Fruit fly (Drosophila melanogaster) whole organism, embryonic: Measurements from ENCODE around the gene synr.

ENCODE experiments used
- Atf3 ChIP-seq: fragments of 200-800 bp; sonication (Bioruptor generic); optimal IDR thresholded peaks from 3 replicates; lab custom pipeline; 2016; ENCODE audit warnings: missing biosample characterization, missing genetic modification characterization
- Bteb2 ChIP-seq: fragments of 200-800 bp; sonication (Bioruptor generic); optimal IDR thresholded peaks from 2 replicates; lab custom pipeline; 2016; ENCODE audit warnings: missing biosample characterization, missing genetic modification characterization
- CG10209 ChIP-seq: fragments of 200-800 bp; sonication (Bioruptor generic); optimal IDR thresholded peaks from 3 replicates; lab custom pipeline; 2017; ENCODE audit warnings: missing biosample characterization, mild to moderate bottlenecking, missing genetic modification characterization, missing genetic modification reagents
- CG10979 ChIP-seq: fragments of 200-800 bp; sonication (Bioruptor generic); optimal IDR thresholded peaks from 2 replicates; lab custom pipeline; 2018; ENCODE audit warnings: missing biosample characterization, mild to moderate bottlenecking, missing genetic modification characterization, moderate library complexity
- CG11093 ChIP-seq: fragments of 200-800 bp; sonication (Bioruptor generic); IDR thresholded peaks from 3 replicates; pipeline ENCODE4 v1.3.6; 2022; ENCODE audit warnings: missing biosample characterization, missing genetic modification characterization
- CG12155 ChIP-seq: fragments of 200-800 bp; sonication (Bioruptor generic); optimal IDR thresholded peaks from 3 replicates; lab custom pipeline; 2016; ENCODE audit warnings: missing biosample characterization, missing genetic modification characterization
- CG1233 ChIP-seq: fragments of 200-800 bp; sonication (Bioruptor generic); optimal IDR thresholded peaks from 4 replicates; lab custom pipeline; 2018; ENCODE audit warnings: missing biosample characterization, mild to moderate bottlenecking, missing genetic modification characterization
- CG13287 ChIP-seq: fragments of 200-800 bp; sonication (Bioruptor generic); IDR thresholded peaks from 2 replicates; pipeline ENCODE4 v1.3.6; 2022; ENCODE audit warnings: missing biosample characterization, missing genetic modification characterization; ENCODE audit not compliant: partially characterized antibody
- CG15514 ChIP-seq: fragments of 200-800 bp; sonication (Bioruptor generic); optimal IDR thresholded peaks from 3 replicates; lab custom pipeline; 2017; ENCODE audit warnings: missing biosample characterization, missing genetic modification characterization, mild to moderate bottlenecking, moderate library complexity, missing genetic modification reagents
- CG17385 ChIP-seq: fragments of 200-800 bp; sonication (Bioruptor generic); optimal IDR thresholded peaks from 3 replicates; lab custom pipeline; 2018; ENCODE audit warnings: missing biosample characterization, mild to moderate bottlenecking, missing genetic modification characterization
- CG18262 ChIP-seq: fragments of 200-800 bp; optimal IDR thresholded peaks from 3 replicates; lab custom pipeline; 2019; ENCODE audit warnings: missing biosample characterization, mild to moderate bottlenecking, missing genetic modification characterization, moderate library complexity
- CG2678 ChIP-seq: fragments of 200-800 bp; sonication (Bioruptor generic); optimal IDR thresholded peaks from 3 replicates; lab custom pipeline; 2019; ENCODE audit warnings: missing biosample characterization, mild to moderate bottlenecking, missing genetic modification characterization, moderate library complexity
- CG34422 ChIP-seq: fragments of 200-800 bp; sonication (Bioruptor generic); IDR thresholded peaks from 3 replicates; pipeline ENCODE4 v1.3.6; 2022; ENCODE audit warnings: missing biosample characterization, missing genetic modification characterization
- CG3726 ChIP-seq: fragments of 200-800 bp; sonication (Bioruptor generic); IDR thresholded peaks from 3 replicates; pipeline ENCODE4, ENCODE4 v1.3.6; 2022; ENCODE audit warnings: missing biosample characterization, missing genetic modification characterization
- CG3838 ChIP-seq: fragments of 200-800 bp; sonication (Bioruptor generic); optimal IDR thresholded peaks from 3 replicates; lab custom pipeline; 2016; ENCODE audit warnings: missing biosample characterization, missing genetic modification characterization
- CG3847 ChIP-seq: fragments of 200-800 bp; sonication (Bioruptor generic); IDR thresholded peaks from 2 replicates; pipeline ENCODE4 v1.3.6; 2022; ENCODE audit warnings: missing biosample characterization, missing genetic modification characterization
- CG4404 ChIP-seq: fragments of 200-800 bp; sonication (Bioruptor generic); IDR thresholded peaks from 2 replicates; pipeline ENCODE4 v1.3.6; 2022; ENCODE audit warnings: missing biosample characterization, missing genetic modification characterization
- CG4424 ChIP-seq: fragments of 200-800 bp; sonication (Bioruptor generic); optimal IDR thresholded peaks from 3 replicates; lab custom pipeline; 2016; ENCODE audit warnings: missing biosample characterization, missing genetic modification characterization
- CG7556 ChIP-seq: fragments of 200-800 bp; sonication (Bioruptor generic); optimal IDR thresholded peaks from 2 replicates; lab custom pipeline; 2017; ENCODE audit warnings: missing biosample characterization, mild to moderate bottlenecking, missing genetic modification characterization
- CG8089 ChIP-seq: fragments of 200-800 bp; sonication (Bioruptor generic); optimal IDR thresholded peaks from 3 replicates; lab custom pipeline; 2016; ENCODE audit warnings: missing biosample characterization, missing genetic modification characterization
- CG8924 ChIP-seq: fragments of 200-800 bp; optimal IDR thresholded peaks from 3 replicates; lab custom pipeline; 2019; ENCODE audit warnings: missing biosample characterization, mild to moderate bottlenecking, missing genetic modification characterization, moderate library complexity
- CG8944 ChIP-seq: fragments of 200-800 bp; sonication (Bioruptor generic); optimal IDR thresholded peaks from 3 replicates; lab custom pipeline; 2016; ENCODE audit warnings: missing biosample characterization, missing genetic modification characterization
- CG9609 ChIP-seq: fragments of 200-800 bp; sonication (Bioruptor generic); optimal IDR thresholded peaks from 3 replicates; lab custom pipeline; 2016; ENCODE audit warnings: missing biosample characterization, missing genetic modification characterization
- CG9876 ChIP-seq: fragments of 200-800 bp; sonication (Bioruptor generic); optimal IDR thresholded peaks from 2 replicates; lab custom pipeline; 2016; ENCODE audit warnings: missing biosample characterization, missing genetic modification characterization
- CrebB ChIP-seq: fragments of 200-800 bp; sonication (Bioruptor generic); optimal IDR thresholded peaks from 3 replicates; lab custom pipeline; 2018; ENCODE audit warnings: missing biosample characterization, mild to moderate bottlenecking, missing genetic modification characterization
- HLH4C ChIP-seq: fragments of 200-800 bp; sonication (Bioruptor generic); IDR thresholded peaks from 3 replicates; pipeline ENCODE4 v1.3.6; 2022; ENCODE audit warnings: missing biosample characterization, missing genetic modification characterization; ENCODE audit not compliant: partially characterized antibody
- Lim3 ChIP-seq: fragments of 200-800 bp; sonication (Bioruptor generic); IDR thresholded peaks from 2 replicates; pipeline ENCODE4 v1.3.6; 2022; ENCODE audit warnings: missing biosample characterization, missing genetic modification characterization
- NC2β ChIP-seq: fragments of 200-800 bp; sonication (Bioruptor generic); optimal IDR thresholded peaks from 2 replicates; lab custom pipeline; 2016; ENCODE audit warnings: missing biosample characterization, missing genetic modification characterization
- Spps ChIP-seq: fragments of 200-800 bp; sonication (Bioruptor generic); optimal IDR thresholded peaks from 2 replicates; lab custom pipeline; 2018; ENCODE audit warnings: missing biosample characterization, mild to moderate bottlenecking, missing genetic modification characterization
- Tbp ChIP-seq: fragments of >200 bp; optimal IDR thresholded peaks from 2 replicates; lab custom pipeline; 2018; ENCODE audit warnings: missing biosample characterization, missing genetic modification characterization
- YL-1 ChIP-seq: fragments of 200-800 bp; sonication (Bioruptor generic); optimal IDR thresholded peaks from 3 replicates; lab custom pipeline; 2017; ENCODE audit warnings: missing biosample characterization, mild to moderate bottlenecking, missing genetic modification characterization
- ac ChIP-seq: fragments of 200-800 bp; sonication (Bioruptor generic); optimal IDR thresholded peaks from 3 replicates; lab custom pipeline; 2017; ENCODE audit warnings: missing biosample characterization, mild to moderate bottlenecking, missing genetic modification characterization
- ara ChIP-seq: fragments of 200-800 bp; sonication (Bioruptor generic); IDR thresholded peaks from 2 replicates; pipeline ENCODE4 v1.3.6; 2022; ENCODE audit warnings: missing biosample characterization, missing genetic modification characterization
- cg ChIP-seq: fragments of 200-800 bp; sonication (Bioruptor generic); optimal IDR thresholded peaks from 3 replicates; lab custom pipeline; 2019; ENCODE audit warnings: missing biosample characterization, mild to moderate bottlenecking, missing genetic modification characterization, moderate library complexity
- croc ChIP-seq: fragments of 200-800 bp; sonication (Bioruptor generic); conservative IDR thresholded peaks from 3 replicates; pipeline ENCODE4 v1.3.6; 2022; ENCODE audit warnings: missing biosample characterization, missing genetic modification characterization
- dmrt11E ChIP-seq: fragments of 200-800 bp; sonication (Bioruptor generic); optimal IDR thresholded peaks from 3 replicates; lab custom pipeline; 2018; ENCODE audit warnings: missing biosample characterization, mild to moderate bottlenecking, missing genetic modification characterization, moderate library complexity
- ems ChIP-seq: fragments of 200-800 bp; sonication (Bioruptor generic); optimal IDR thresholded peaks from 3 replicates; lab custom pipeline; 2016; ENCODE audit warnings: missing biosample characterization, missing genetic modification characterization
- gsb-n ChIP-seq: fragments of 200-800 bp; sonication (Bioruptor generic); optimal IDR thresholded peaks from 3 replicates; lab custom pipeline; 2018; ENCODE audit warnings: missing biosample characterization, mild to moderate bottlenecking, missing genetic modification characterization
- ham ChIP-seq: fragments of 200-800 bp; sonication (Bioruptor generic); IDR thresholded peaks from 2 replicates; pipeline ENCODE4 v1.3.6; 2022; ENCODE audit warnings: missing biosample characterization, missing genetic modification characterization
- hkb ChIP-seq, 2 experiments: fragments of 200-800 bp in 1 of 2; fragments of >200 bp in 1 of 2; sonication (Bioruptor generic) in 1 of 2; IDR thresholded peaks in 1 of 2; optimal IDR thresholded peaks in 1 of 2; 2 replicates each; pipeline versions ENCODE4 v1.3.6 to Lab custom; 2017 to 2022; ENCODE audit warnings: missing biosample characterization in 1 of 2, missing genetic modification characterization in 1 of 2
- lab ChIP-seq: fragments of 200-800 bp; sonication (Bioruptor generic); optimal IDR thresholded peaks from 3 replicates; lab custom pipeline; 2017; ENCODE audit warnings: missing biosample characterization, missing genetic modification characterization, mild to moderate bottlenecking, moderate library complexity, missing genetic modification reagents
- lilli ChIP-seq: fragments of 200-800 bp; sonication (Bioruptor generic); optimal IDR thresholded peaks from 3 replicates; lab custom pipeline; 2016; ENCODE audit warnings: missing biosample characterization, missing genetic modification characterization
- prd ChIP-seq, 3 experiments: fragments of >200 bp in 2 of 3; fragments of 200-800 bp in 1 of 3; sonication (Bioruptor generic) in 1 of 3; optimal IDR thresholded peaks in 2 of 3; IDR thresholded peaks in 1 of 3; 2 replicates in 2 of 3; 3 replicates in 1 of 3; pipeline versions ENCODE4 v1.3.6 to Lab custom; 2017 to 2022; ENCODE audit warnings: missing biosample characterization in 1 of 3, missing genetic modification characterization in 1 of 3
- pros ChIP-seq: fragments of 200-800 bp; sonication (Bioruptor generic); optimal IDR thresholded peaks from 3 replicates; lab custom pipeline; 2019; ENCODE audit warnings: missing biosample characterization, mild to moderate bottlenecking, missing genetic modification characterization, moderate library complexity
- sim ChIP-seq: fragments of 200-800 bp; sonication (Bioruptor generic); IDR thresholded peaks from 2 replicates; pipeline ENCODE4 v1.3.6; 2022; ENCODE audit warnings: missing biosample characterization, missing genetic modification characterization
- ttk ChIP-seq: fragments of 200-800 bp; sonication (Bioruptor generic); IDR thresholded peaks from 2 replicates; pipeline ENCODE4 v2.1.2; 2022; ENCODE audit warnings: missing biosample characterization, missing genetic modification characterization
- wor ChIP-seq: fragments of 200-800 bp; sonication (Bioruptor generic); IDR thresholded peaks from 2 replicates; pipeline ENCODE4 v1.3.6; 2022; ENCODE audit warnings: missing biosample characterization, missing genetic modification characterization
- z ChIP-seq: fragments of 200-800 bp; sonication (Bioruptor generic); IDR thresholded peaks from 3 replicates; pipeline ENCODE4 v1.3.6; 2022; ENCODE audit warnings: missing biosample characterization, missing genetic modification characterization
- zen2 ChIP-seq: fragments of 200-800 bp; sonication (Bioruptor generic); IDR thresholded peaks from 3 replicates; pipeline ENCODE4 v1.3.6; 2022; ENCODE audit warnings: missing biosample characterization, missing genetic modification characterization; ENCODE audit not compliant: partially characterized antibody

Gene synr

dm6 chr2L:4976988-4977551 is 34.5 kb downstream of the synr start, which contains the start of the genes Gmd and CG3792 (continued):
- TF ChIP-seq z (GFP tag; lab: Robert Waterston, UW) (peak; percentile 35; the same call in 1 of the 3 replicates), Bteb2 (GFP tag; lab: Kevin White, UChicago) (peak; percentile 94), hkb (optimal IDR thresholded peaks at IDR 0.05; lab: Kevin White, UChicago) (peak; percentile 17), hkb (GFP tag; IDR thresholded peaks at IDR 0.05; lab: Robert Waterston, UW) (peak; percentile 96), CG13287 (GFP tag; lab: Robert Waterston, UW) (peak; percentile 92), CG3838 (GFP tag; lab: Kevin White, UChicago) (peak; percentile 87), CG8944 (GFP tag; lab: Kevin White, UChicago) (peak; percentile 94), CG8924 (tag; lab: Kevin White, UChicago) (peak; percentile 94), CG2678 (tag; lab: Kevin White, UChicago) (peak; percentile 97), croc (peak; percentile 94), cg (no peak), CG15514 (peak; percentile 88), CG34422 (GFP tag; lab: Robert Waterston, UW) (peak; percentile 98), ems (GFP tag; lab: Kevin White, UChicago) (peak; percentile 91), CG9876 (GFP tag; lab: Kevin White, UChicago) (peak; percentile 75), CG11093 (peak; percentile 94), NC2β (GFP tag; lab: Kevin White, UChicago) (peak; percentile 91), CG8089 (peak; percentile 81), gsb-n (tag; lab: Kevin White, UChicago) (peak; percentile 93), CG3847 (GFP tag; lab: Robert Waterston, UW) (peak; percentile 97), dmrt11E (tag; lab: Kevin White, UChicago) (peak; percentile 95), ttk (GFP tag; lab: Robert Waterston, UW) (peak; percentile 92), CG1233 (GFP tag; lab: Kevin White, UChicago) (peak; percentile 94), lab (peak; percentile 97), prd (optimal IDR thresholded peaks at IDR 0.05; lab: Kevin White, UChicago) (no peak), prd (GFP tag; IDR thresholded peaks at IDR 0.05; lab: Robert Waterston, UW) (peak; percentile 97), CrebB (tag; lab: Kevin White, UChicago) (peak; percentile 77), zen2 (GFP tag; lab: Robert Waterston, UW) (peak; percentile 72; the same call in 2 of the 3 replicates), HLH4C (GFP tag; lab: Robert Waterston, UW) (peak; percentile 84), CG4424 (GFP tag; lab: Kevin White, UChicago) (peak; percentile 97), CG7556 (GFP tag; lab: Kevin White, UChicago) (peak; percentile 96), YL-1 (peak; percentile 82), CG10979 (tag; lab: Kevin White, UChicago) (peak; percentile 92), ara (GFP tag; lab: Robert Waterston, UW) (peak; percentile 94), CG4404 (GFP tag; lab: Robert Waterston, UW) (peak; percentile 96), CG9609 (GFP tag; lab: Kevin White, UChicago) (peak; percentile 91), CG10209 (GFP tag; lab: Kevin White, UChicago) (peak; percentile 94), ac (GFP tag; lab: Kevin White, UChicago) (peak; percentile 73), Spps (tag; lab: Kevin White, UChicago) (peak; percentile 93), Atf3 (GFP tag; lab: Kevin White, UChicago) (peak; percentile 89), Tbp (no peak), lilli (GFP tag; lab: Kevin White, UChicago) (peak; percentile 98), wor (peak; percentile 95), CG3726 (GFP tag; lab: Robert Waterston, UW) (peak; percentile 94), CG12155 (GFP tag; lab: Kevin White, UChicago) (peak; percentile 94), CG17385 (peak; percentile 85), sim (GFP tag; lab: Robert Waterston, UW) (peak; percentile 94), ham (GFP tag; lab: Robert Waterston, UW) (peak; percentile 86; the same call in 1 of the 2 replicates), CG18262 (tag; lab: Kevin White, UChicago) (peak; percentile 97), pros (peak; percentile 64), Lim3 (GFP tag; lab: Robert Waterston, UW) (peak; percentile 71)
